Worm (Caenorhabditis elegans): Measurements from ENCODE around the gene ced-9.

Gene ced-9

ce11 chrIII:10330372-10331062, 4.5 kb upstream of the ced-9 start, which contains the start of gene nex-2:
TSS of gene nex-2 (minus strand) at chrIII:10330422.
- TF ChIP-seq ham-2 (GFP tag; optimal IDR thresholded peaks at IDR 0.05): no peak
- TF ChIP-seq mab-5 (tag; optimal IDR thresholded peaks at IDR 0.05): no peak
- TF ChIP-seq blmp-1 (tag; optimal IDR thresholded peaks at IDR 0.05): no peak
- no peak for TF ChIP-seq M03D4.4 (tag; optimal IDR thresholded peaks at IDR 0.05)
- TF ChIP-seq zip-8 (tag; optimal IDR thresholded peaks at IDR 0.05): no peak
- TF ChIP-seq ceh-83 (GFP tag; optimal IDR thresholded peaks at IDR 0.05): no peak
- no peak for TF ChIP-seq nhr-28 (tag; optimal IDR thresholded peaks at IDR 0.05)
- no peak for TF ChIP-seq sptf-1 (tag; optimal IDR thresholded peaks at IDR 0.05)
- TF ChIP-seq nhr-2 (tag; optimal IDR thresholded peaks at IDR 0.05): no peak
- no peak for TF ChIP-seq nhr-237 (tag; optimal IDR thresholded peaks at IDR 0.05)
- no peak for TF ChIP-seq drap-1 (GFP tag; optimal IDR thresholded peaks at IDR 0.05)

DNA sequence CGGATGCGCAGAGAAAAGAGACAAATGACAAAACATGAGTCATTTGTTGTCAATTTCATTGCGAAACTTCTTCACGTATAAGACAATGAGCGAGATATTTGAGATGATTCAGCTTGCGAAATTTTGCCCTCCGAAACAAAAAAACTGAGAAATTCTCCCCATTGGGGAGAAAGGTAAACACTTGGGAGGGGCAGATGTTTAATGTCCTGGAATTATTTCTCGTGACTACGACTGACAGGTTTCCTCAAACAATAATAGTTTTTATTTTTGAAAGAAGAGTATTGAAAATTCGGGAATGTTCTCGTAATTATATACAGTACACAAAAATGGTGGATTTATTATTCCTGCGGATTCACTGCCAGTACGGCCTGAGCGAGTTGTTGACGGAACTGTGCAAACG, 3.7 kb upstream of the ced-9 start:
- no peak for TF ChIP-seq lsy-2 (tag; optimal IDR thresholded peaks at IDR 0.05)
- no peak for TF ChIP-seq nhr-28 (tag; optimal IDR thresholded peaks at IDR 0.05)
- TF ChIP-seq unc-39 (tag; optimal IDR thresholded peaks at IDR 0.05): no peak
- no peak for TF ChIP-seq ceh-39 (tag; optimal IDR thresholded peaks at IDR 0.05)
- TF ChIP-seq ham-2 (GFP tag; optimal IDR thresholded peaks at IDR 0.05): no peak
- TF ChIP-seq ztf-11 (tag; optimal IDR thresholded peaks at IDR 0.05): no peak
- no peak for TF ChIP-seq unc-120 (tag; optimal IDR thresholded peaks at IDR 0.05; ENCODE audit: poor library complexity, severe bottlenecking)
- no peak for TF ChIP-seq ceh-83 (GFP tag; optimal IDR thresholded peaks at IDR 0.05)
- TF ChIP-seq bed-3 (GFP tag; optimal IDR thresholded peaks at IDR 0.05): no peak
- no peak for TF ChIP-seq flh-1 (GFP tag; optimal IDR thresholded peaks at IDR 0.05)
- no peak for TF ChIP-seq mab-5 (tag; optimal IDR thresholded peaks at IDR 0.05)
- no peak for TF ChIP-seq ceh-43 (GFP tag; optimal IDR thresholded peaks at IDR 0.05)
- TF ChIP-seq elt-1 (tag; optimal IDR thresholded peaks at IDR 0.05; ENCODE audit: borderline replicate concordance, insufficient read depth): no peak
- TF ChIP-seq sem-2 (GFP tag; optimal IDR thresholded peaks at IDR 0.05): no peak
- no peak for TF ChIP-seq pha-4 (tag; optimal IDR thresholded peaks at IDR 0.05)
- TF ChIP-seq zip-8 (tag; optimal IDR thresholded peaks at IDR 0.05): no peak
- no peak for TF ChIP-seq nhr-12 (tag; optimal IDR thresholded peaks at IDR 0.05)
- TF ChIP-seq drap-1 (GFP tag; optimal IDR thresholded peaks at IDR 0.05): no peak

ce11 chrIII:10332560-10332959, 2.4 kb upstream of the ced-9 start, which contains the start of gene T07C4.12:
TSS of gene T07C4.12 (minus strand) at chrIII:10332660.
- TF ChIP-seq drap-1 (GFP tag; optimal IDR thresholded peaks at IDR 0.05) (no peak), ham-2 (GFP tag; optimal IDR thresholded peaks at IDR 0.05) (no peak), elt-3 (tag; optimal IDR thresholded peaks at IDR 0.05) (no peak), nhr-12 (tag; optimal IDR thresholded peaks at IDR 0.05) (no peak), nhr-2 (tag; optimal IDR thresholded peaks at IDR 0.05) (no peak), bed-3 (GFP tag; optimal IDR thresholded peaks at IDR 0.05) (no peak), lsy-2 (tag; optimal IDR thresholded peaks at IDR 0.05) (no peak), cnd-1 (tag; optimal IDR thresholded peaks at IDR 0.05) (no peak), unc-62 (GFP tag; optimal IDR thresholded peaks at IDR 0.05) (no peak), hlh-1 (tag; optimal IDR thresholded peaks at IDR 0.05) (no peak), ces-1 (GFP tag; optimal IDR thresholded peaks at IDR 0.05) (no peak), ceh-43 (GFP tag; optimal IDR thresholded peaks at IDR 0.05) (no peak), elt-1 (tag; optimal IDR thresholded peaks at IDR 0.05; ENCODE audit: borderline replicate concordance, insufficient read depth) (no peak), zip-8 (tag; optimal IDR thresholded peaks at IDR 0.05) (no peak), M03D4.4 (tag; optimal IDR thresholded peaks at IDR 0.05) (no peak), tbx-8 (GFP tag; optimal IDR thresholded peaks at IDR 0.05) (no peak), sem-2 (GFP tag; optimal IDR thresholded peaks at IDR 0.05) (no peak), ceh-83 (GFP tag; optimal IDR thresholded peaks at IDR 0.05) (no peak), snpc-4 (tag; optimal IDR thresholded peaks at IDR 0.05) (no peak), nhr-28 (tag; optimal IDR thresholded peaks at IDR 0.05) (no peak)

DNA sequence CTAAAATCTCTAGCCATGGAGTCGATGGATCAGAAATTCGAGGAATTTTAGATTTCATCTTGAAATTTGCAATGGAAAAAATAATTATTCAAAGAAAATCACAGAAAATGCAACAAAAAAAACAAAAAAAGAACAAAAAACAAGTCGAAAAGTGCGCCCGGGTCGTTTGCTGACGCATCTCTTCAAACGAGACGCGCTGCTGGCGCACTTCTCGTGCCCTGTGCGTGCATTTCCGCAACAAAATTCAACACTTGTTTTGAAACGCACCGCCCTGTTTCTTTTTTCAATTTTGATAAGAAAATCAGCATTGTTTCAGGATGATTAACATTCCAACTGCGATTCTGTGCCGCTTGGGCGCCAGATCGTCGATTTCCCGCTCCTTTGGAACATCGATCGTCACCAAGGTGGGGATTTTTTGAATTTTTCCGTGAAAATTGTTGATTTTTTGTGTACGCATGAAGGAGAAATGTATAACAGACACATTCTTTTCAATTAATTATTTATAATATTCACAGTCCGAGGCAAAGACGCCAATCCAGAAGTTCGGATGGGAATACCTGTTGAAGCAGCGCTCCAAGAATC, 920 bp upstream of the ced-9 start, which contains the start of the genes jmjd-4 and mev-1:
Gene jmjd-4 (minus strand): TSS at position 58 of the 582 bp plus-strand sequence.
Gene mev-1 (plus strand): TSS at position 317 of the 582 bp plus-strand sequence.
- TF ChIP-seq elt-3 (tag; optimal IDR thresholded peaks at IDR 0.05) (no peak), lsy-2 (tag; optimal IDR thresholded peaks at IDR 0.05) (peak; percentile 75), zip-8 (tag; optimal IDR thresholded peaks at IDR 0.05) (no peak), mls-2 (tag; optimal IDR thresholded peaks at IDR 0.05) (peak; percentile 42), unc-120 (tag; optimal IDR thresholded peaks at IDR 0.05; ENCODE audit: poor library complexity, severe bottlenecking) (no peak), flh-1 (GFP tag; optimal IDR thresholded peaks at IDR 0.05) (no peak), nhr-76 (tag; optimal IDR thresholded peaks at IDR 0.05) (no peak), elt-1 (tag; optimal IDR thresholded peaks at IDR 0.05; ENCODE audit: borderline replicate concordance, insufficient read depth) (no peak), mep-1 (tag; optimal IDR thresholded peaks at IDR 0.05) (peak; percentile 61), ceh-43 (GFP tag; optimal IDR thresholded peaks at IDR 0.05) (no peak), sem-2 (GFP tag; optimal IDR thresholded peaks at IDR 0.05) (no peak), nhr-28 (tag; optimal IDR thresholded peaks at IDR 0.05) (no peak), ces-1 (GFP tag; optimal IDR thresholded peaks at IDR 0.05) (peak; percentile 3), unc-39 (tag; optimal IDR thresholded peaks at IDR 0.05) (no peak), drap-1 (GFP tag; optimal IDR thresholded peaks at IDR 0.05) (peak; percentile 5), ceh-39 (tag; optimal IDR thresholded peaks at IDR 0.05) (no peak), blmp-1 (tag; optimal IDR thresholded peaks at IDR 0.05) (no peak), ceh-83 (GFP tag; optimal IDR thresholded peaks at IDR 0.05) (no peak), unc-62 (GFP tag; optimal IDR thresholded peaks at IDR 0.05) (no peak), M03D4.4 (tag; optimal IDR thresholded peaks at IDR 0.05) (peak; percentile 65), ham-2 (GFP tag; optimal IDR thresholded peaks at IDR 0.05) (no peak), bed-3 (GFP tag; optimal IDR thresholded peaks at IDR 0.05) (no peak), sptf-1 (tag; optimal IDR thresholded peaks at IDR 0.05) (peak; percentile 76), cnd-1 (tag; optimal IDR thresholded peaks at IDR 0.05) (no peak), tbx-8 (GFP tag; optimal IDR thresholded peaks at IDR 0.05) (no peak), nhr-237 (tag; optimal IDR thresholded peaks at IDR 0.05) (peak; percentile 28), lin-32 (GFP tag; optimal IDR thresholded peaks at IDR 0.05) (no peak), mab-5 (tag; optimal IDR thresholded peaks at IDR 0.05) (peak; percentile 8), snpc-4 (tag; optimal IDR thresholded peaks at IDR 0.05) (no peak), nhr-2 (tag; optimal IDR thresholded peaks at IDR 0.05) (no peak), pha-4 (tag; optimal IDR thresholded peaks at IDR 0.05) (peak; percentile 72), lin-13 (tag; optimal IDR thresholded peaks at IDR 0.05) (peak; percentile 67), ztf-11 (tag; optimal IDR thresholded peaks at IDR 0.05) (peak; percentile 17), nhr-12 (tag; optimal IDR thresholded peaks at IDR 0.05) (no peak), hlh-1 (tag; optimal IDR thresholded peaks at IDR 0.05) (peak; percentile 73)
